Fruit fly (Drosophila melanogaster) whole organism, embryonic: Measurements from ENCODE around the gene CG7332.
A peak's percentile ranks its signal among the peaks of the same experiment; 100 is the strongest.

Source experiments
- Abd-B ChIP-seq: fragments of 200-800 bp; sonication (Bioruptor generic); optimal IDR thresholded peaks from 2 replicates; lab custom pipeline; 2018; ENCODE audit warnings: missing biosample characterization, mild to moderate bottlenecking, missing genetic modification characterization, moderate library complexity
- Atf6 ChIP-seq: fragments of 200-800 bp; sonication (Bioruptor generic); IDR thresholded peaks from 2 replicates; pipeline ENCODE4 v1.3.6; 2022; ENCODE audit warnings: missing biosample characterization, missing genetic modification characterization
- Blimp-1 ChIP-seq: fragments of 200-800 bp; sonication (Bioruptor generic); optimal IDR thresholded peaks from 3 replicates; lab custom pipeline; 2018; ENCODE audit warnings: missing biosample characterization, missing genetic modification characterization, mild to moderate bottlenecking, moderate library complexity, missing genetic modification reagents
- CG10654 ChIP-seq: fragments of 200-800 bp; sonication (Bioruptor generic); optimal IDR thresholded peaks from 2 replicates; lab custom pipeline; 2016; ENCODE audit warnings: missing biosample characterization, missing genetic modification characterization
- CG1233 ChIP-seq: fragments of 200-800 bp; sonication (Bioruptor generic); optimal IDR thresholded peaks from 4 replicates; lab custom pipeline; 2018; ENCODE audit warnings: missing biosample characterization, mild to moderate bottlenecking, missing genetic modification characterization
- CG12391 ChIP-seq: fragments of 200-800 bp; sonication (Bioruptor generic); optimal IDR thresholded peaks from 3 replicates; lab custom pipeline; 2018; ENCODE audit warnings: missing biosample characterization, mild to moderate bottlenecking, missing genetic modification characterization, moderate library complexity
- CG13424 ChIP-seq: fragments of 200-800 bp; sonication (Bioruptor generic); optimal IDR thresholded peaks from 2 replicates; lab custom pipeline; 2019; ENCODE audit warnings: missing biosample characterization, mild to moderate bottlenecking, missing genetic modification characterization, moderate library complexity
- CG1529 ChIP-seq: fragments of 200-800 bp; sonication (Bioruptor generic); optimal IDR thresholded peaks from 3 replicates; lab custom pipeline; 2018; ENCODE audit warnings: missing biosample characterization, missing genetic modification characterization
- CG17361 ChIP-seq: fragments of 200-800 bp; sonication (Bioruptor generic); IDR thresholded peaks from 3 replicates; pipeline ENCODE4 v1.3.6; 2022; ENCODE audit warnings: missing biosample characterization, missing genetic modification characterization
- CG17385 ChIP-seq: fragments of 200-800 bp; sonication (Bioruptor generic); optimal IDR thresholded peaks from 3 replicates; lab custom pipeline; 2018; ENCODE audit warnings: missing biosample characterization, mild to moderate bottlenecking, missing genetic modification characterization
- CG17802 ChIP-seq: fragments of 200-800 bp; sonication (Bioruptor generic); optimal IDR thresholded peaks from 2 replicates; lab custom pipeline; 2018; ENCODE audit warnings: missing biosample characterization, mild to moderate bottlenecking, missing genetic modification characterization, moderate library complexity
- CG17829 ChIP-seq: fragments of 200-800 bp; optimal IDR thresholded peaks from 2 replicates; lab custom pipeline; 2019; ENCODE audit warnings: missing biosample characterization, mild to moderate bottlenecking, missing genetic modification characterization, moderate library complexity
- CG18262 ChIP-seq: fragments of 200-800 bp; optimal IDR thresholded peaks from 3 replicates; lab custom pipeline; 2019; ENCODE audit warnings: missing biosample characterization, mild to moderate bottlenecking, missing genetic modification characterization, moderate library complexity
- CG2120 ChIP-seq: fragments of 200-800 bp; sonication (Bioruptor generic); optimal IDR thresholded peaks from 3 replicates; lab custom pipeline; 2016; ENCODE audit warnings: missing biosample characterization, missing genetic modification characterization
- CG2875 ChIP-seq: fragments of 200-800 bp; sonication (Bioruptor generic); optimal IDR thresholded peaks from 2 replicates; lab custom pipeline; 2017; ENCODE audit warnings: missing biosample characterization, mild to moderate bottlenecking, missing genetic modification characterization, missing genetic modification reagents
- CG30403 ChIP-seq: fragments of 200-800 bp; sonication (Bioruptor generic); optimal IDR thresholded peaks from 3 replicates; lab custom pipeline; 2016; ENCODE audit warnings: missing biosample characterization, missing genetic modification characterization
- CG33213 ChIP-seq: fragments of 200-800 bp; sonication (Bioruptor generic); optimal IDR thresholded peaks from 3 replicates; lab custom pipeline; 2016; ENCODE audit warnings: missing biosample characterization, missing genetic modification characterization
- CG6765 ChIP-seq: fragments of 200-800 bp; sonication (Bioruptor generic); optimal IDR thresholded peaks from 3 replicates; lab custom pipeline; 2017; ENCODE audit warnings: missing biosample characterization, mild to moderate bottlenecking, missing genetic modification characterization
- CG6854 ChIP-seq: fragments of 200-800 bp; sonication (Bioruptor generic); optimal IDR thresholded peaks from 3 replicates; lab custom pipeline; 2017; ENCODE audit warnings: missing biosample characterization, mild to moderate bottlenecking, missing genetic modification characterization
- CG7786 ChIP-seq: fragments of 200-800 bp; sonication (Bioruptor generic); optimal IDR thresholded peaks from 2 replicates; lab custom pipeline; 2016; ENCODE audit warnings: missing biosample characterization, missing genetic modification characterization
- CG7839 ChIP-seq: fragments of 200-800 bp; sonication (Bioruptor generic); optimal IDR thresholded peaks from 3 replicates; lab custom pipeline; 2018; ENCODE audit warnings: missing biosample characterization, mild to moderate bottlenecking, missing genetic modification characterization, moderate library complexity
- CG8281 ChIP-seq: fragments of 200-800 bp; sonication (Bioruptor generic); optimal IDR thresholded peaks from 2 replicates; lab custom pipeline; 2018; ENCODE audit warnings: missing biosample characterization, mild to moderate bottlenecking, missing genetic modification characterization, moderate library complexity
- Camta ChIP-seq: fragments of 200-800 bp; sonication (Bioruptor generic); optimal IDR thresholded peaks from 2 replicates; lab custom pipeline; 2016; ENCODE audit warnings: missing biosample characterization, missing genetic modification characterization
- Eip74EF ChIP-seq, 2 experiments: fragments of 200-800 bp in 1 of 2; fragments of >200 bp in 1 of 2; sonication (Bioruptor generic) in 1 of 2; optimal IDR thresholded peaks; 2 replicates each; lab custom pipeline; 2017 to 2019; ENCODE audit warnings: missing biosample characterization in 2 of 2, missing genetic modification characterization in 2 of 2, mild to moderate bottlenecking in 1 of 2, moderate library complexity in 1 of 2
- Meics ChIP-seq: fragments of 200-800 bp; sonication (Bioruptor generic); optimal IDR thresholded peaks from 2 replicates; lab custom pipeline; 2017; ENCODE audit warnings: missing biosample characterization, mild to moderate bottlenecking, missing genetic modification characterization
- Poxn ChIP-seq: fragments of 200-800 bp; sonication (Bioruptor generic); IDR thresholded peaks from 2 replicates; pipeline ENCODE4 v1.3.6; 2022; ENCODE audit warnings: missing biosample characterization, missing genetic modification characterization
- Rfx ChIP-seq: fragments of 200-800 bp; sonication (Bioruptor generic); IDR thresholded peaks from 2 replicates; pipeline ENCODE4 v1.3.6; 2022; ENCODE audit warnings: missing biosample characterization, missing genetic modification characterization
- Sry-β ChIP-seq: fragments of 200-800 bp; sonication (Bioruptor generic); optimal IDR thresholded peaks from 2 replicates; lab custom pipeline; 2018; ENCODE audit warnings: missing biosample characterization, mild to moderate bottlenecking, missing genetic modification characterization, moderate library complexity
- Sry-δ ChIP-seq: fragments of 200-800 bp; sonication (Bioruptor generic); optimal IDR thresholded peaks from 2 replicates; lab custom pipeline; 2016; ENCODE audit warnings: missing biosample characterization, missing genetic modification characterization
- chinmo ChIP-seq: fragments of 200-800 bp; sonication (Bioruptor generic); IDR thresholded peaks from 4 replicates; pipeline ENCODE4 v1.3.6; 2022; ENCODE audit warnings: missing biosample characterization, missing genetic modification characterization; ENCODE audit not compliant: partially characterized antibody
- chn ChIP-seq: fragments of 200-800 bp; sonication (Bioruptor generic); optimal IDR thresholded peaks from 2 replicates; lab custom pipeline; 2016; ENCODE audit warnings: missing biosample characterization, missing genetic modification characterization
- dmrt99B ChIP-seq: fragments of 200-800 bp; sonication (Bioruptor generic); optimal IDR thresholded peaks from 2 replicates; lab custom pipeline; 2018; ENCODE audit warnings: missing biosample characterization, mild to moderate bottlenecking, missing genetic modification characterization, moderate library complexity
- fd102C ChIP-seq: fragments of 200-800 bp; sonication (Bioruptor generic); optimal IDR thresholded peaks from 2 replicates; lab custom pipeline; 2018; ENCODE audit warnings: missing biosample characterization, mild to moderate bottlenecking, missing genetic modification characterization, moderate library complexity
- gem ChIP-seq: fragments of 200-800 bp; sonication (Bioruptor generic); optimal IDR thresholded peaks from 2 replicates; lab custom pipeline; 2019; ENCODE audit warnings: missing biosample characterization, mild to moderate bottlenecking, missing genetic modification characterization, moderate library complexity
- gfzf ChIP-seq: fragments of 200-800 bp; sonication (Bioruptor generic); optimal IDR thresholded peaks from 2 replicates; lab custom pipeline; 2016; ENCODE audit warnings: missing biosample characterization, mild to moderate bottlenecking, missing genetic modification characterization, moderate library complexity
- knrl ChIP-seq: fragments of 200-800 bp; sonication (Bioruptor generic); IDR thresholded peaks from 3 replicates; pipeline ENCODE4 v1.3.6; 2022; ENCODE audit warnings: missing biosample characterization, missing genetic modification characterization; ENCODE audit not compliant: partially characterized antibody
- luna ChIP-seq: fragments of 200-800 bp; sonication (Bioruptor generic); optimal IDR thresholded peaks from 2 replicates; lab custom pipeline; 2016; ENCODE audit warnings: missing biosample characterization, missing genetic modification characterization
- nau ChIP-seq: fragments of 200-800 bp; sonication (Bioruptor generic); optimal IDR thresholded peaks from 3 replicates; lab custom pipeline; 2017; ENCODE audit warnings: missing biosample characterization, mild to moderate bottlenecking, missing genetic modification characterization, missing genetic modification reagents
- org-1 ChIP-seq: fragments of 200-800 bp; sonication (Bioruptor generic); optimal IDR thresholded peaks from 2 replicates; lab custom pipeline; 2017; ENCODE audit warnings: missing biosample characterization, missing genetic modification characterization
- pros ChIP-seq: fragments of 200-800 bp; sonication (Bioruptor generic); optimal IDR thresholded peaks from 3 replicates; lab custom pipeline; 2019; ENCODE audit warnings: missing biosample characterization, mild to moderate bottlenecking, missing genetic modification characterization, moderate library complexity
- pum ChIP-seq: fragments of 200-800 bp; sonication (Bioruptor generic); optimal IDR thresholded peaks from 2 replicates; lab custom pipeline; 2016; ENCODE audit warnings: missing biosample characterization, missing genetic modification characterization
- row ChIP-seq: fragments of 200-800 bp; sonication (Bioruptor generic); IDR thresholded peaks from 3 replicates; pipeline ENCODE4 v1.3.6; 2022; ENCODE audit warnings: missing biosample characterization, missing genetic modification characterization
- slbo ChIP-seq: fragments of 200-800 bp; sonication (Bioruptor generic); IDR thresholded peaks from 2 replicates; pipeline ENCODE4 v1.3.6; 2022; ENCODE audit warnings: missing biosample characterization, missing genetic modification characterization
- slp2 ChIP-seq: fragments of 200-800 bp; sonication (Bioruptor generic); optimal IDR thresholded peaks from 2 replicates; lab custom pipeline; 2016; ENCODE audit warnings: missing biosample characterization, missing genetic modification characterization
- sob ChIP-seq: fragments of 200-800 bp; sonication (Bioruptor generic); IDR thresholded peaks from 2 replicates; pipeline ENCODE4 v1.3.6; 2022; ENCODE audit warnings: missing biosample characterization, missing genetic modification characterization
- sqz ChIP-seq: fragments of 200-800 bp; sonication (Bioruptor generic); optimal IDR thresholded peaks from 3 replicates; lab custom pipeline; 2018; ENCODE audit warnings: missing biosample characterization, mild to moderate bottlenecking, missing genetic modification characterization
- sr ChIP-seq: fragments of 200-800 bp; sonication (Bioruptor generic); IDR thresholded peaks from 3 replicates; pipeline ENCODE4 v1.3.6; 2022; ENCODE audit warnings: missing biosample characterization, missing genetic modification characterization
- tio ChIP-seq: fragments of 200-800 bp; sonication (Bioruptor generic); optimal IDR thresholded peaks from 2 replicates; lab custom pipeline; 2017; ENCODE audit warnings: missing biosample characterization, missing genetic modification characterization, inconsistent platforms
- zf30C ChIP-seq: fragments of 200-800 bp; sonication (Bioruptor generic); optimal IDR thresholded peaks from 3 replicates; lab custom pipeline; 2018; ENCODE audit warnings: missing biosample characterization, mild to moderate bottlenecking, missing genetic modification characterization

CG7332 gene

DNA sequence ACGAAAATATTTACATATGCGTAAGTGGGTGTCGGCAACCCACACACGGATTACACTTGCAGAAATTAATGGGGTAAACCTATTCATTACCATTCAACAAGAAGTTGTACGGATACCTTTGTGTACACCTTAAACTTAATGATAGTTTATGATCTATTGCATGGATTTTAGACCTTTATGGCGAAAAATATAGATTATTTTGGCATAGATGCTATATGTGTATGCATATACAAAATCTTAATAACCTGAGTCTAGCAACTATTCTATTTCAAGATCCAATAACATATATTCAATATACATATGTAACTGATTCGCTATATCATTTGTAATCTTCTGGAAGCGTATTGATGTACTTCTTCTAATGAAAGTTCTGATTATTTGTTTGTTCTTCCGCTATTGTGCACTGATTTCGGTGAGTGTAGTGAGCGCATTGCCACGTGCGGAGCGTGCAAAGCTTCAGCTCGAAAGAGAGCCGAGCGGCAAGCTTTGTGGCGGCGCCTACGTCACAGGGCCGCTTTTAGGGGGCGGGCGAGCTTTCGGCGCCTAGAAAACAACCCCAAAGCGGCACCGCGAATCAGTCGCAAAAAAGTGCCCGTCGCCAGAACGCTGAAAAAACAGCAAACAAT lies 15.6 kb downstream of the CG7332 start, which contains the start of gene CG7378 (continued):
- TF ChIP-seq chinmo (GFP tag; lab: Robert Waterston, UW) (0 out of 4 replicates have a peak, but pooled peaks have one; percentile 6), Poxn (GFP tag; lab: Robert Waterston, UW) (no peak), chn (no peak), CG1529 (GFP tag; lab: Kevin White, UChicago) (no peak), CG2120 (GFP tag; lab: Kevin White, UChicago) (peak; percentile 52), luna (peak; percentile 18), CG18262 (tag; lab: Kevin White, UChicago) (peak; percentile 23), org-1 (GFP tag; lab: Kevin White, UChicago) (peak; percentile 45), dmrt99B (tag; lab: Kevin White, UChicago) (peak; percentile 56), zf30C (peak; percentile 31), CG17829 (tag; lab: Kevin White, UChicago) (no peak), sr (GFP tag; lab: Robert Waterston, UW) (0 out of 3 replicates have a peak, but pooled peaks have one; percentile 13), sqz (peak; percentile 30), nau (GFP tag; lab: Kevin White, UChicago) (no peak), CG6854 (GFP tag; lab: Kevin White, UChicago) (peak; percentile 25), CG17802 (tag; lab: Kevin White, UChicago) (no peak), fd102C (GFP tag; lab: Kevin White, UChicago) (no peak), row (GFP tag; lab: Robert Waterston, UW) (peak; percentile 48; the same call in 2 of the 3 replicates), knrl (no peak), slbo (GFP tag; lab: Robert Waterston, UW) (peak; percentile 29), sob (GFP tag; lab: Robert Waterston, UW) (0 out of 2 replicates have a peak, but pooled peaks have one; percentile 8), tio (GFP tag; lab: Kevin White, UChicago) (peak; percentile 27), CG33213 (GFP tag; lab: Kevin White, UChicago) (no peak), slp2 (GFP tag; lab: Kevin White, UChicago) (no peak), Eip74EF (GFP tag; optimal IDR thresholded peaks at IDR 0.05; lab: Kevin White, UChicago) (peak in 1 of 2 experiments; percentile 14), Atf6 (GFP tag; lab: Robert Waterston, UW) (no peak), Camta (GFP tag; lab: Kevin White, UChicago) (peak; percentile 33), CG13424 (peak; percentile 41), Blimp-1 (no peak), Sry-δ (GFP tag; lab: Kevin White, UChicago) (no peak), CG2875 (no peak), CG7839 (tag; lab: Kevin White, UChicago) (peak; percentile 71), Rfx (GFP tag; lab: Robert Waterston, UW) (peak; percentile 56), CG17361 (GFP tag; lab: Robert Waterston, UW) (peak; percentile 75), gem (tag; lab: Kevin White, UChicago) (peak; percentile 29), CG8281 (tag; lab: Kevin White, UChicago) (peak; percentile 7), CG30403 (GFP tag; lab: Kevin White, UChicago) (peak; percentile 54), Meics (GFP tag; lab: Kevin White, UChicago) (peak; percentile 75), gfzf (GFP tag; lab: Kevin White, UChicago) (no peak), CG6765 (peak; percentile 26), Sry-β (GFP tag; lab: Kevin White, UChicago) (no peak), CG7786 (GFP tag; lab: Kevin White, UChicago) (peak; percentile 4), CG1233 (GFP tag; lab: Kevin White, UChicago) (peak; percentile 17), pros (no peak), CG10654 (peak; percentile 8), pum (GFP tag; lab: Kevin White, UChicago) (peak; percentile 32), CG17385 (GFP tag; lab: Kevin White, UChicago) (peak; percentile 8), Abd-B (GFP tag; lab: Kevin White, UChicago) (peak; percentile 12), CG12391 (peak; percentile 26)
